Fruit fly (Drosophila melanogaster) Kc167 (cell line): ENCODE measurements around the gene Acsx1L.

Experiments used
- h ChIP-seq: fragments of >200 bp; optimal IDR thresholded peaks from 3 replicates; lab custom pipeline; 2018; ENCODE audit warnings: missing external identifiers
- psq ChIP-seq: fragments of >200 bp; optimal IDR thresholded peaks from 2 replicates; lab custom pipeline; 2017; ENCODE audit warnings: missing external identifiers

dm6 chr3R:19808430-19808756 lies 35.4 kb upstream of the Acsx1L start:
- TF ChIP-seq h (lab: Kevin White, UChicago) (no peak), psq (lab: Kevin White, UChicago) (no peak)
